Fruit fly (Drosophila melanogaster): ENCODE results near the gene CG11598.

DNA sequence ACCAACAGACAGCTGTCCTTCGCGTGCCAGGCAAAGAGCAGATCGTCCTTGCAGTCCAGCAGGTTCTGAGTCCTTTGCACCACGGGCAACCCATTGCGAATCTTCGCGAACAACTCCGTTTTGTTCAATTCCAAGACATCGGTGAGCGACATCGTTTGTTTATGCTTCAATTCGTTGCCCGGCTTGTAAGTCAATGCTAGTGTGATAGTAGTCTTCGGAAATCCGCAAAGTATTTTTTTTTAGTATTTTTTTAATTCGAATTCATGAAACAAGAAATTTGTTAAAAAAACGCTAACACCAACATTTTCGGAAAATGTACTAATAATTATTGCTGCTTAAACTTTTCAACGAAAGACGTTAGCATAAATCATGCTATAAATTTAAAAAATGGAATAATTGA is 44.1 kb downstream of the CG11598 start, which contains the start of gene mbo:
- no peak for TF ChIP-seq EcR (GFP tag; optimal IDR thresholded peaks at IDR 0.05)
- TF ChIP-seq CG15710 (tag; optimal IDR thresholded peaks at IDR 0.05) = no peak
- no peak for TF ChIP-seq CG8159 (tag; optimal IDR thresholded peaks at IDR 0.05)
- TF ChIP-seq Ets98B (GFP tag; IDR thresholded peaks at IDR 0.05) = no peak
- TF ChIP-seq CG14655 (GFP tag; optimal IDR thresholded peaks at IDR 0.05) = no peak
- no peak for TF ChIP-seq fd96Ca (GFP tag; IDR thresholded peaks at IDR 0.05)
- no peak for TF ChIP-seq CG8301 (tag; optimal IDR thresholded peaks at IDR 0.05)
- TF ChIP-seq CG4496 (GFP tag; IDR thresholded peaks at IDR 0.05) = no peak
- no peak for TF ChIP-seq Pif1B (GFP tag; optimal IDR thresholded peaks at IDR 0.05)
- no peak for TF ChIP-seq gl (tag; optimal IDR thresholded peaks at IDR 0.05)
